Fruit fly (Drosophila melanogaster) whole organism, embryonic: ENCODE results near the gene CG46459.

ENCODE experiments used
- CG10274 ChIP-seq: fragments of 200-800 bp; sonication (Bioruptor generic); optimal IDR thresholded peaks from 3 replicates; lab custom pipeline; 2017; ENCODE audit warnings: missing biosample characterization, mild to moderate bottlenecking, missing genetic modification characterization
- CG11504 ChIP-seq: fragments of 200-800 bp; sonication (Bioruptor generic); optimal IDR thresholded peaks from 3 replicates; lab custom pipeline; 2019; ENCODE audit warnings: missing biosample characterization, mild to moderate bottlenecking, missing genetic modification characterization, moderate library complexity
- CG11696 ChIP-seq: fragments of 200-800 bp; sonication (Bioruptor generic); IDR thresholded peaks from 2 replicates; pipeline ENCODE4 v1.3.6; 2022; ENCODE audit warnings: missing biosample characterization, missing genetic modification characterization
- CG11723 ChIP-seq: fragments of 200-800 bp; sonication (Bioruptor generic); optimal IDR thresholded peaks from 2 replicates; lab custom pipeline; 2017; ENCODE audit warnings: missing biosample characterization, mild to moderate bottlenecking, missing genetic modification characterization
- CG14710 ChIP-seq: fragments of 200-800 bp; sonication (Bioruptor generic); optimal IDR thresholded peaks from 3 replicates; lab custom pipeline; 2019; ENCODE audit warnings: missing biosample characterization, mild to moderate bottlenecking, missing genetic modification characterization, moderate library complexity
- CG15479 ChIP-seq: fragments of 200-800 bp; sonication (Bioruptor generic); optimal IDR thresholded peaks from 3 replicates; lab custom pipeline; 2019; ENCODE audit warnings: missing biosample characterization, mild to moderate bottlenecking, missing genetic modification characterization, moderate library complexity
- CG15514 ChIP-seq: fragments of 200-800 bp; sonication (Bioruptor generic); optimal IDR thresholded peaks from 3 replicates; lab custom pipeline; 2017; ENCODE audit warnings: missing biosample characterization, missing genetic modification characterization, mild to moderate bottlenecking, moderate library complexity, missing genetic modification reagents
- CG18599 ChIP-seq: fragments of 200-800 bp; sonication (Bioruptor generic); optimal IDR thresholded peaks from 3 replicates; lab custom pipeline; 2017; ENCODE audit warnings: missing biosample characterization, missing genetic modification characterization, mild to moderate bottlenecking, moderate library complexity, missing genetic modification reagents
- CG18619 ChIP-seq: fragments of 200-800 bp; sonication (Bioruptor generic); optimal IDR thresholded peaks from 3 replicates; lab custom pipeline; 2017; ENCODE audit warnings: missing biosample characterization, mild to moderate bottlenecking, missing genetic modification characterization
- CG2116 ChIP-seq: fragments of 200-800 bp; sonication (Bioruptor generic); optimal IDR thresholded peaks from 3 replicates; lab custom pipeline; 2018; ENCODE audit warnings: missing biosample characterization, mild to moderate bottlenecking, missing genetic modification characterization
- CG2678 ChIP-seq: fragments of 200-800 bp; sonication (Bioruptor generic); optimal IDR thresholded peaks from 3 replicates; lab custom pipeline; 2019; ENCODE audit warnings: missing biosample characterization, mild to moderate bottlenecking, missing genetic modification characterization, moderate library complexity
- CG30020 ChIP-seq: fragments of 200-800 bp; optimal IDR thresholded peaks from 2 replicates; lab custom pipeline; 2019; ENCODE audit warnings: missing biosample characterization, mild to moderate bottlenecking, missing genetic modification characterization, moderate library complexity
- CG33557 ChIP-seq: fragments of 200-800 bp; sonication (Bioruptor generic); optimal IDR thresholded peaks from 2 replicates; lab custom pipeline; 2019; ENCODE audit warnings: missing biosample characterization, mild to moderate bottlenecking, missing genetic modification characterization, moderate library complexity
- CG4404 ChIP-seq: fragments of 200-800 bp; sonication (Bioruptor generic); IDR thresholded peaks from 2 replicates; pipeline ENCODE4 v1.3.6; 2022; ENCODE audit warnings: missing biosample characterization, missing genetic modification characterization
- CG6689 ChIP-seq: fragments of 200-800 bp; sonication (Bioruptor generic); IDR thresholded peaks from 2 replicates; pipeline ENCODE4 v1.3.6; 2022; ENCODE audit warnings: missing biosample characterization, missing genetic modification characterization
- CG7786 ChIP-seq: fragments of 200-800 bp; sonication (Bioruptor generic); optimal IDR thresholded peaks from 2 replicates; lab custom pipeline; 2016; ENCODE audit warnings: missing biosample characterization, missing genetic modification characterization
- CG8281 ChIP-seq: fragments of 200-800 bp; sonication (Bioruptor generic); optimal IDR thresholded peaks from 2 replicates; lab custom pipeline; 2018; ENCODE audit warnings: missing biosample characterization, mild to moderate bottlenecking, missing genetic modification characterization, moderate library complexity
- CG8924 ChIP-seq: fragments of 200-800 bp; optimal IDR thresholded peaks from 3 replicates; lab custom pipeline; 2019; ENCODE audit warnings: missing biosample characterization, mild to moderate bottlenecking, missing genetic modification characterization, moderate library complexity
- Chrac-16 ChIP-seq: fragments of 200-800 bp; sonication (Bioruptor generic); optimal IDR thresholded peaks from 3 replicates; lab custom pipeline; 2016; ENCODE audit warnings: missing biosample characterization, missing genetic modification characterization
- Ets65A ChIP-seq: fragments of 200-800 bp; sonication (Bioruptor generic); peaks from one replicate; lab custom pipeline; 2016; ENCODE audit warnings: missing biosample characterization, missing genetic modification characterization
- Ets97D ChIP-seq: fragments of 200-800 bp; sonication (Bioruptor generic); optimal IDR thresholded peaks from 3 replicates; lab custom pipeline; 2016; ENCODE audit warnings: missing biosample characterization, missing genetic modification characterization
- Fer2 ChIP-seq: fragments of 200-800 bp; sonication (Bioruptor generic); optimal IDR thresholded peaks from 2 replicates; lab custom pipeline; 2018; ENCODE audit warnings: missing biosample characterization, mild to moderate bottlenecking, missing genetic modification characterization, moderate library complexity
- GATAe ChIP-seq: fragments of 200-800 bp; sonication (Bioruptor generic); conservative IDR thresholded peaks from 2 replicates; pipeline ENCODE4 v1.3.6; 2022; ENCODE audit warnings: missing biosample characterization, missing genetic modification characterization
- Hmr ChIP-seq: fragments of 200-800 bp; sonication (Bioruptor generic); optimal IDR thresholded peaks from 3 replicates; lab custom pipeline; 2017; ENCODE audit warnings: mild to moderate bottlenecking, missing biosample characterization, missing genetic modification reagents, missing genetic modification characterization
- Lpt ChIP-seq: fragments of >200 bp; optimal IDR thresholded peaks from 2 replicates; lab custom pipeline; 2018; ENCODE audit warnings: missing biosample characterization, missing genetic modification characterization
- Neu2 ChIP-seq: fragments of 200-800 bp; sonication (Bioruptor generic); optimal IDR thresholded peaks from 3 replicates; lab custom pipeline; 2016; ENCODE audit warnings: missing biosample characterization, missing genetic modification characterization, borderline replicate concordance
- Nf-YA ChIP-seq: fragments of 200-800 bp; sonication (Bioruptor generic); IDR thresholded peaks from 2 replicates; pipeline ENCODE4 v1.3.6; 2022; ENCODE audit warnings: missing biosample characterization, missing genetic modification characterization
- Optix ChIP-seq: fragments of 200-800 bp; sonication (Bioruptor generic); IDR thresholded peaks from 3 replicates; pipeline ENCODE4 v1.3.6; 2022; ENCODE audit warnings: missing biosample characterization, missing genetic modification characterization
- Rx ChIP-seq: fragments of 200-800 bp; sonication (Bioruptor generic); IDR thresholded peaks from 2 replicates; pipeline ENCODE4 v1.3.6; 2022; ENCODE audit warnings: missing biosample characterization, missing genetic modification characterization
- Six4 ChIP-seq: fragments of 200-800 bp; sonication (Bioruptor generic); optimal IDR thresholded peaks from 2 replicates; lab custom pipeline; 2016; ENCODE audit warnings: missing biosample characterization, missing genetic modification characterization
- Sox102F ChIP-seq: fragments of 200-800 bp; sonication (Bioruptor generic); optimal IDR thresholded peaks from 2 replicates; lab custom pipeline; 2018; ENCODE audit warnings: missing biosample characterization, mild to moderate bottlenecking, missing genetic modification characterization, moderate library complexity
- Ssrp ChIP-seq: fragments of 200-800 bp; sonication (Bioruptor generic); optimal IDR thresholded peaks from 2 replicates; lab custom pipeline; 2018; ENCODE audit warnings: missing biosample characterization, mild to moderate bottlenecking, missing genetic modification characterization, moderate library complexity
- Xbp1 ChIP-seq: fragments of 200-800 bp; sonication (Bioruptor generic); optimal IDR thresholded peaks from 3 replicates; lab custom pipeline; 2016; ENCODE audit warnings: missing biosample characterization, mild to moderate bottlenecking, missing genetic modification characterization
- ase ChIP-seq: fragments of 200-800 bp; sonication (Bioruptor generic); IDR thresholded peaks from 3 replicates; pipeline ENCODE4 v1.3.6; 2022; ENCODE audit warnings: missing biosample characterization, missing genetic modification characterization
- ato ChIP-seq: fragments of 200-800 bp; sonication (Bioruptor generic); IDR thresholded peaks from 2 replicates; pipeline ENCODE4 v1.3.6; 2022; ENCODE audit warnings: missing biosample characterization, missing genetic modification characterization; ENCODE audit not compliant: partially characterized antibody
- chinmo ChIP-seq: fragments of 200-800 bp; sonication (Bioruptor generic); IDR thresholded peaks from 4 replicates; pipeline ENCODE4 v1.3.6; 2022; ENCODE audit warnings: missing biosample characterization, missing genetic modification characterization; ENCODE audit not compliant: partially characterized antibody
- dimm ChIP-seq: fragments of 200-800 bp; sonication (Bioruptor generic); IDR thresholded peaks from 2 replicates; pipeline ENCODE4 v1.3.6; 2022; ENCODE audit warnings: missing biosample characterization, missing genetic modification characterization
- eve ChIP-seq, 2 experiments: fragments of >200 bp; optimal IDR thresholded peaks; 2 replicates each; lab custom pipeline; 2017; ENCODE audit warnings: missing biosample characterization in 2 of 2, missing genetic modification characterization in 2 of 2
- her ChIP-seq: fragments of 200-800 bp; sonication (Bioruptor generic); optimal IDR thresholded peaks from 2 replicates; lab custom pipeline; 2016; ENCODE audit warnings: missing biosample characterization, missing genetic modification characterization
- ind ChIP-seq: fragments of 200-800 bp; sonication (Bioruptor generic); optimal IDR thresholded peaks from 3 replicates; lab custom pipeline; 2016; ENCODE audit warnings: missing biosample characterization, missing genetic modification characterization
- kni ChIP-seq: fragments of 200-800 bp; sonication (Bioruptor generic); optimal IDR thresholded peaks from 3 replicates; lab custom pipeline; 2017; ENCODE audit warnings: mild to moderate bottlenecking, missing biosample characterization, missing genetic modification reagents, missing genetic modification characterization
- knrl ChIP-seq: fragments of 200-800 bp; sonication (Bioruptor generic); IDR thresholded peaks from 3 replicates; pipeline ENCODE4 v1.3.6; 2022; ENCODE audit warnings: missing biosample characterization, missing genetic modification characterization; ENCODE audit not compliant: partially characterized antibody
- lab ChIP-seq: fragments of 200-800 bp; sonication (Bioruptor generic); optimal IDR thresholded peaks from 3 replicates; lab custom pipeline; 2017; ENCODE audit warnings: missing biosample characterization, missing genetic modification characterization, mild to moderate bottlenecking, moderate library complexity, missing genetic modification reagents
- mirr ChIP-seq: fragments of 200-800 bp; sonication (Bioruptor generic); optimal IDR thresholded peaks from 3 replicates; lab custom pipeline; 2018; ENCODE audit warnings: missing biosample characterization, mild to moderate bottlenecking, missing genetic modification characterization
- p53 ChIP-seq: fragments of 200-800 bp; sonication (Bioruptor generic); optimal IDR thresholded peaks from 2 replicates; lab custom pipeline; 2016; ENCODE audit warnings: missing biosample characterization, missing genetic modification characterization
- ranshi ChIP-seq: fragments of 200-800 bp; sonication (Bioruptor generic); IDR thresholded peaks from 2 replicates; pipeline ENCODE4 v1.3.6; 2022; ENCODE audit warnings: missing biosample characterization, missing genetic modification characterization
- sisA ChIP-seq: fragments of 200-800 bp; sonication (Bioruptor generic); IDR thresholded peaks from 2 replicates; pipeline ENCODE4 v1.3.6; 2022; ENCODE audit warnings: missing biosample characterization, missing genetic modification characterization
- wor ChIP-seq: fragments of 200-800 bp; sonication (Bioruptor generic); IDR thresholded peaks from 2 replicates; pipeline ENCODE4 v1.3.6; 2022; ENCODE audit warnings: missing biosample characterization, missing genetic modification characterization

Gene CG46459

DNA sequence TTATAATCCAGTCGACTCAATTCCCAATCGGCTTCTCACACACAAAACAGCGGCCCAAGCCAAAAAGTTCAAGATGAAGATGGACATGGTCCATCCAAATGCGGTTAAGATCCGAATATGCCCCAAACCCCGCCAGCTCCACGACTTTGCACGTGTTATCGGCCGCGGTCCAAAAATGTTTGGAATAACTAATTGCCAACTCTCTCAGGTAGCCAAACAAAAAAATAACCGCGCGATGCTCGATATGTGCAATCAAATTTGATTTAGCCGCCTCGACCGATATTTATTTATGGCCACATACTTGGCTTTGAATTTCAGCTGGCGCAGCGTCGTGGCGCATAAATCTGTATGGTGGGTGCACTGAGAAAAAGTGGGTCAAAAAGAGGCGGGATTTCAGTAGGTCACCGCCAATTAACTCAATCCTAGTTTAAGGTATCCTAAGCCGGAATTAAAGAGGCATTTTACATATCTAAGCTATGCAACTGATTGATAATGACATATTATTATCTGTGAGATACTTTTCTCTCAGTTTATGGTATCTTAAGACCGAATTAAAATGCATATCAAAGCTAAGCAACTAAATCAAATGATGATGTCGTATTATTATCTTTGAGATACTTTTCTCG lies 47.8 kb upstream of the CG46459 start (continued):
- TF ChIP-seq Neu2 (no peak), Lpt (GFP tag; lab: Kevin White, UChicago) (no peak), her (GFP tag; lab: Kevin White, UChicago) (no peak), CG6689 (GFP tag; lab: Robert Waterston, UW) (peak; percentile 33; the same call in 1 of the 2 replicates), CG15514 (GFP tag; lab: Kevin White, UChicago) (no peak), Ets65A (GFP tag; lab: Kevin White, UChicago) (no peak), mirr (no peak), CG7786 (GFP tag; lab: Kevin White, UChicago) (peak; percentile 17), GATAe (GFP tag; lab: Robert Waterston, UW) (no peak), eve (GFP tag; optimal IDR thresholded peaks at IDR 0.05; lab: Kevin White, UChicago) (peak in 1 of 2 experiments; percentile 36), CG11723 (GFP tag; lab: Kevin White, UChicago) (peak; percentile 12), Xbp1 (GFP tag; lab: Kevin White, UChicago) (peak; percentile 63), CG8281 (tag; lab: Kevin White, UChicago) (no peak), Six4 (peak; percentile 23), CG11504 (tag; lab: Kevin White, UChicago) (peak; percentile 78), CG8924 (tag; lab: Kevin White, UChicago) (peak; percentile 41), Hmr (peak; percentile 0)

DNA sequence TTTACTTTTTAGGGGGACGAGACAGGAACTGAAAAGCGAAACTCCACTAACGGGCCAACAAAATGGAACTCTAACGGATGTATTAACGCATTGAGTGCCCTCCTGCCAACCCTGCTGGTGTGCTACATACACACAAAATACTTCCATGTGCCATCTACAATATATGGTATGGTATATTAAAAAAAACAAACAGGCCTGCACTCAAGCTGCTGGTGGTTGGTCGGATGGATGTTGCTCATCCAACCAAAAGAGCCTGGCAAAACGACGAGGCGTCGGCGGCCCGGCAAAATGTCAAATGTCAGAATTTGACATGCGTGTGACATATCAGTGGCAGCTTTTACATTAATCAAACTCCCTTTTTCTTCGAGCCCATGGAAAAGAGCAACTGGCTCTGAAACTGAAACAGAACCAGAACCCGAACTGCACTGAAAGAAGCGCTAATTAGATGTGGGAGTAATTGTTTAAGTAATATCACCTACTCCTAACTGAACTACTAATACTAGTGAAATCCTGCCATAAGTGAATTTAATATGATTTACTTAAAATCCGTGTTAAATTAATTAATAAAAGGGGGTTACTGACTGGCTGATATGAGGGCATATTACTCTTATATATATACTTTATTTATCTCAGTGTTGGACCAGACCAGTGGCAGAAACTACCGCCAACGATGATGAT lies 45.7 kb upstream of the CG46459 start:
- TF ChIP-seq knrl (GFP tag; lab: Robert Waterston, UW), result no peak
- no peak for TF ChIP-seq chinmo
- TF ChIP-seq Optix (GFP tag; lab: Robert Waterston, UW), result no peak
- TF ChIP-seq kni, result no peak
- TF ChIP-seq CG11696 (GFP tag; lab: Robert Waterston, UW), result no peak
- TF ChIP-seq CG33557, result peak; percentile 26
- no peak for TF ChIP-seq Rx (GFP tag; lab: Robert Waterston, UW)
- no peak for TF ChIP-seq ato (GFP tag; lab: Robert Waterston, UW)
- no peak for TF ChIP-seq Nf-YA
- no peak for TF ChIP-seq sisA (GFP tag; lab: Robert Waterston, UW)
- TF ChIP-seq CG18599 (GFP tag; lab: Kevin White, UChicago), result peak; percentile 18
- TF ChIP-seq CG14710 (tag; lab: Kevin White, UChicago), result peak; percentile 52
- TF ChIP-seq CG2678 (tag; lab: Kevin White, UChicago), result peak; percentile 29
- no peak for TF ChIP-seq dimm
- no peak for TF ChIP-seq CG15479
- peak; percentile 38 for TF ChIP-seq Ssrp
- TF ChIP-seq CG10274 (GFP tag; lab: Kevin White, UChicago), result no peak
- no peak for TF ChIP-seq CG2116 (GFP tag; lab: Kevin White, UChicago)
- no peak for TF ChIP-seq Fer2
- TF ChIP-seq CG18619 (GFP tag; lab: Kevin White, UChicago), result no peak
- peak; percentile 6 for TF ChIP-seq lab (GFP tag; lab: Kevin White, UChicago)
- TF ChIP-seq wor (GFP tag; lab: Robert Waterston, UW), result no peak
- peak; percentile 18 for TF ChIP-seq Chrac-16 (GFP tag; lab: Kevin White, UChicago)
- TF ChIP-seq p53 (GFP tag; lab: Kevin White, UChicago), result no peak
- peak; percentile 14 for TF ChIP-seq Sox102F (GFP tag; lab: Kevin White, UChicago)
- TF ChIP-seq ase, result no peak
- no peak for TF ChIP-seq CG7786 (GFP tag; lab: Kevin White, UChicago)
- no peak for TF ChIP-seq ranshi (GFP tag; lab: Robert Waterston, UW)
- TF ChIP-seq Ets97D (GFP tag; lab: Kevin White, UChicago), result no peak
- TF ChIP-seq CG30020 (tag; lab: Kevin White, UChicago), result no peak
- peak; percentile 40; the same call in 1 of the 2 replicates for TF ChIP-seq CG4404 (GFP tag; lab: Robert Waterston, UW)
- TF ChIP-seq ind (GFP tag; lab: Kevin White, UChicago), result no peak
